Fruit fly (Drosophila melanogaster) Kc167 (cell line): ENCODE measurements around the gene RpS12.

Source experiments
- Myc ChIP-seq: fragments of >200 bp; optimal IDR thresholded peaks from 2 replicates; lab custom pipeline; 2017; ENCODE audit warnings: missing external identifiers
- Sin3A ChIP-seq: fragments of >200 bp; optimal IDR thresholded peaks from 2 replicates; lab custom pipeline; 2018; ENCODE audit warnings: missing external identifiers
- h ChIP-seq: fragments of >200 bp; optimal IDR thresholded peaks from 3 replicates; lab custom pipeline; 2018; ENCODE audit warnings: missing external identifiers
- insv ChIP-seq: fragments of >200 bp; optimal IDR thresholded peaks from 3 replicates; lab custom pipeline; 2018; ENCODE audit warnings: missing external identifiers
- psq ChIP-seq: fragments of >200 bp; optimal IDR thresholded peaks from 2 replicates; lab custom pipeline; 2017; ENCODE audit warnings: missing external identifiers
- ttk ChIP-seq: sonication (Bioruptor generic); optimal IDR thresholded peaks from 2 replicates; lab custom pipeline; 2017; ENCODE audit warnings: missing external identifiers

The RpS12 gene

DNA sequence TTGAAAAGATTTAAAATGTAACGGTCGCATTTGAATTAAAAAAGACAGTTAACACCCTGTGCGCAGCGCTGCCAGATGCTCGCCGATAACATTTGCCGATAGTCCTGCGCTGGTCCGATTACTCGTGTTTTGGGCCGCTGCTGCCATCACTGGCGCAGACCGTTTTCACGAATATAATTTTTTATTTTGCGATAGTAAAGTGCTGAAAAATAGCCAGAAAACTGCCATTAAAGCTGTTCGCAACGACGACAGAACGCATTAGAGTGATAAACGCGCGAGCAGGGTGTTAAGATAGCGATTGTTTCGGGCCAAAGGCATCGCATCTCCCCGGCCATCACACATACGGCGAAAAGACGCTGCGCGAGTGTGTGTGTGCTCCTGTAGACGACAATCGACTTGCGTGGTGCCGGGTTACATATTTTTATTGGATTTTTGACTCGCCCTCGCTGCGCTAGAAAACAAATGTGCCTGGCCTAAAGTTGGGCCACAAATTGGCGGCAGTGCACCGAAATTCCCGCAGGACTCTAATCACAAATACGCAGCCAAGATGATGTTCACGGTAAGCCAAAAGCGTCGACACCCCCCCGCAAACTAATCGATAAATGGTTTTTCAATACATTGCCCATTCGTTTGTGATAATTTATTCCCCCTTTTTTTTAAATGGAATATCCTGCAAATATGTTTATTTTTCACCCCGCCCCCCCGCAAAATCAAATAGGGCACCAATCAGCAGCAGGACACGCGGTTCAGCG is 13.7 kb downstream of the RpS12 start, which contains the start of gene Srrm1:
Srrm1 (plus strand) TSS at position 116 of the 752 bp plus-strand sequence.
- no peak for TF ChIP-seq Sin3A
- TF ChIP-seq psq (lab: Kevin White, UChicago): no peak
- no peak for TF ChIP-seq Myc (lab: Kevin White, UChicago)
- no peak for TF ChIP-seq ttk (lab: Kevin White, UChicago)
- no peak for TF ChIP-seq h (lab: Kevin White, UChicago)
- no peak for TF ChIP-seq insv (lab: Kevin White, UChicago)

DNA sequence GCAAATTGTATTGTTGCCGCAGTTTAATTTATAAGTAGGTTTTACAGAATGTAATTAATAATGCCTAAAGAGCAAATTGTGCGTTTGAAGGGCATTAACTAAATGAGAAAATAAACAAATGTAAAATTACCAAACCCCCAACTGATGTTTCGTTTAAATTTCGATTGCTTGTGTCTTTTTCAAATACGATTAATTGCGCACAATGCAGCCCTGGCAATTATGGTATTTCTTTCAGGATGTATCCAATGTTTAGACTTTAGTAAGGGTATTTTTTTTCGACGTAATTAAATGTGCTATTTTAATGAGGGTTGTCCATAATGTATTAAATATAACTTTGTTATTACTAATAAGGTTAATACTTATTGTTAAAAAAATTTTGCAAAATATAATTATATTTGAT is 17.7 kb downstream of the RpS12 start:
- no peak for TF ChIP-seq Myc (lab: Kevin White, UChicago)
- no peak for TF ChIP-seq h (lab: Kevin White, UChicago)
- no peak for TF ChIP-seq psq (lab: Kevin White, UChicago)
- no peak for TF ChIP-seq ttk (lab: Kevin White, UChicago)
- TF ChIP-seq Sin3A: no peak
- TF ChIP-seq insv (lab: Kevin White, UChicago): no peak

DNA sequence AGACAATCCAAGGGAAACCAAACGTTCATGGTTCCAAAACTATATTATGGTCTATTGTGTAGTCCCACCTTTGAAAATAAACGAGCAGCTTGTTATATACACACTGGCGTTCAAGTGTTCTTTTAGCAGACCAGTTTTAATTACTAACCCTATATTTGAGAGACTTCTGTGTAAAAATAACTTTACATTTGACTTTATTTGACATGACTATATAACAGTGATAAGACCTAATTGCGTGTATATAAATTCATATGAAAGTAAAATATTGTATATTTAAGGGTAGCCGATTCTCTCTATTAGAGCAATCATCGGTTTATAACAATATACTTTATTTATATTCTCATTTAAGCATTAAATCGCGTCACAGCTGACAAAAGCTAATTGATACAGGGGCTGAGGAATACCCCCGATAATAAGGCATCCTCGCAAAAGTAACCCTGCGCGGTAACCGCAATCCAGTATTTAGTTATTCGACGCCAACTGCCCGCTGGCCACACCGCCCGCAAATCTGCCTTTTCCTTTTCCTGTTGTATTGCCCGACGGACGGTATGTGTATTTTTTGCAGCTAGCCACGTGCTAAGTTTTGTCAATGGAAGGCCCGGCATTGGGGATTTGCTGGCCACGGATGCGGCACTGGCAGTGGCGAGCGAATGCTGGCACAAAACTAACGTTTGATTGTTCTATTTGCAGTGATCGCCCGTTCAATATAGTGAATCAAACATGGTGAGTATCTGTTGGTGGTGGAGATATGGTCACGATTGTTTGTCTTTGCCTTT is 18.3 kb downstream of the RpS12 start, which contains the start of gene RpS4:
RpS4 (plus strand) TSS at position 465 of the 776 bp plus-strand sequence.
- TF ChIP-seq psq (lab: Kevin White, UChicago) (no peak), h (lab: Kevin White, UChicago) (no peak), insv (lab: Kevin White, UChicago) (no peak), Sin3A (no peak), Myc (lab: Kevin White, UChicago) (no peak), ttk (lab: Kevin White, UChicago) (no peak)

DNA sequence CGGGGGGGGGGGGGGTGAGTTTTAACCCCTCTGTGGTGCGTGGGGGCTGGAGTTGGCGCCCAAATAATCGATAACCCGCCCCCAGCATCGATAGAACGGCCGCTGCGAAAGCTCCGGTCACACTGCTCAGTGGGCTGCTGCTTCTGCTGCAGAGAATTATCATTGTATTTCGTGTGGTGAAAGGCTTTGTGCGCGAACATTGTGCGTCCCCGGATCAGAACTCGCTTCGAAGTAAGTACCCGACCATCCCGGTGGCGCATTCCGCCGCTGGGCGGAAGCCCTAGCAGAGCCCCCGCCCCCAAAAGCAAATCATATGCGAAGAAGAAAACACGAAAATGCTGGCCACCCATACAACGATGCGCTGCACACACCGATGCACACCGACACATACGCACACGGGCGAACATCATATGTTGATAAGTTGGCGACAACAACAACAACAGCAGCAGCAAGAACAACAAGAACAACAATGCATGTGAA is 21.2 kb downstream of the RpS12 start, which contains the start of gene Syx13:
Syx13 (plus strand) TSS at position 100 of the 480 bp plus-strand sequence.
- no peak for TF ChIP-seq Sin3A
- TF ChIP-seq psq (lab: Kevin White, UChicago): no peak

DNA sequence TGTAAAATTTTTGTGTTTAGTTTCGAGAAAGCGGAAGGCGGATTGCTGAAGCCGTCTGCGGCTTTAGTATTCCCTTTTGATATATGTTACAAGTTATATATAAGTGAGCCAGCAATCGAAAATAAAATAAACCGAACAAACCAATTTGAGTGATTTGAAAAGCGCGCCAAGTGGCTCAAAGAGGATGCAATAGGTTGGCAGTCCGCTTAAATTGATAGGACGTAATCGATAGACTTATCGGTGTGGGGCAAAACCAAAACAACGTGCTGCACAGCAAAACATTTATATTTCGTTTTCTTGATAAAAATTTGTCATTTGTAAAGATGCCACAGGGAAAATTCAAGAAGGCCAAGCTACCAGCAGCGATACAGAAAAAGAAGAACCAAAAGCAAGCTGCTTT is 23.6 kb downstream of the RpS12 start, which contains the start of gene CG11279:
CG11279 (plus strand) TSS at position 220 of the 400 bp plus-strand sequence.
- no peak for TF ChIP-seq insv (lab: Kevin White, UChicago)
- no peak for TF ChIP-seq Myc (lab: Kevin White, UChicago)
- TF ChIP-seq h (lab: Kevin White, UChicago): no peak
- no peak for TF ChIP-seq Sin3A
- TF ChIP-seq ttk (lab: Kevin White, UChicago): no peak
- TF ChIP-seq psq (lab: Kevin White, UChicago): no peak

DNA sequence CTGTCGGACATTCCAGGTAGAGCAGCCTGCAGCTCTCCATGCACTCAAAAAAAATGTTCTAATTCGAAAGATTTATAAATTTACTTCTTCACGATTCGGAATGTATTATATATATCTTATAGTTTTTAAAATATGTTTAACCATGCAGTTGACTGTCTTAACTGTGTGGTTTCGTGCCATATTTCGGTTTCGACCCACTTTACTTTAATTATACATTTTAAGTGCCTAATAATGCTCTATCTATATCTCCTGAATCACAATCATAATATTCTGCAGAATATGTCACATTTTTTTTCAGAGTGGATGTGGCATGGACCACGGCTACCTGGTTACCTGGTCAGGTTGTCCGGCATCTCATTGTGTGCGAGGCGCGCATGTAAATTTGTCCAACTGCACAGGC is 26.5 kb downstream of the RpS12 start:
- TF ChIP-seq psq (lab: Kevin White, UChicago): no peak
- TF ChIP-seq h (lab: Kevin White, UChicago): no peak
- no peak for TF ChIP-seq insv (lab: Kevin White, UChicago)
- TF ChIP-seq Sin3A: no peak
- TF ChIP-seq Myc (lab: Kevin White, UChicago): no peak
- no peak for TF ChIP-seq ttk (lab: Kevin White, UChicago)

- TF ChIP-seq Sin3A (no peak), h (lab: Kevin White, UChicago) (no peak), ttk (lab: Kevin White, UChicago) (no peak), psq (lab: Kevin White, UChicago) (no peak), Myc (lab: Kevin White, UChicago) (no peak), insv (lab: Kevin White, UChicago) (no peak)
Measured at dm6 chr3L:13050675-13051202, 27.6 kb downstream of the RpS12 start.

- TF ChIP-seq h (lab: Kevin White, UChicago) (no peak), Myc (lab: Kevin White, UChicago) (no peak), ttk (lab: Kevin White, UChicago) (no peak), psq (lab: Kevin White, UChicago) (no peak), Sin3A (no peak), insv (lab: Kevin White, UChicago) (no peak)
Measured at dm6 chr3L:13058429-13058828, 35.3 kb downstream of the RpS12 start.

dm6 chr3L:13061322-13061809 is 38.2 kb downstream of the RpS12 start, which contains the start of the genes CG14115 and CG34428:
Gene CG14115, minus strand, starts transcription at chr3L:13061422.
Gene CG34428, plus strand, starts transcription at chr3L:13061759.
- TF ChIP-seq insv (lab: Kevin White, UChicago) (no peak), Sin3A (no peak), Myc (lab: Kevin White, UChicago) (no peak), psq (lab: Kevin White, UChicago) (no peak), ttk (lab: Kevin White, UChicago) (no peak), h (lab: Kevin White, UChicago) (no peak)

- no peak for TF ChIP-seq h (lab: Kevin White, UChicago)
- no peak for TF ChIP-seq insv (lab: Kevin White, UChicago)
- TF ChIP-seq ttk (lab: Kevin White, UChicago): no peak
- TF ChIP-seq psq (lab: Kevin White, UChicago): no peak
Measured at dm6 chr3L:13062746-13063145, 39.6 kb downstream of the RpS12 start, which contains the start of gene CG34429. Gene CG34429, plus strand, starts transcription at chr3L:13063046.

DNA sequence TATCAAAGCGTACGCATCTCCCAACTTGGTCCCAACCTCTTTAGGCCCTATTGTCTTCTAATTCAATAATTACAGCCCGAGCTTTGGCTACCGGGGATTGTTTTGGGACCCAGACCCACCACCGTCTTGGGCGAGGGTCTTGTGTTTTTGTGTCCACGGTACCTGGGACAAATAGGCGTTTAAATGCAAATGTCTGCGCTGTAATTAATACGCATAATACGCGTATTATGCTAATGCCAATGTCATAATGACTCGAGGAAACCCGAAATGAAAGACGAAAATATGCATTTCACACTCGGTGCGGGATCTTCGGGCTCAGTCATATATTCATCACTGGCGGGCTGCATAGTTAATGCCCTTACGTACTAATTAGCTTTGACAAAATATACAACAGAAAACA is 41.2 kb downstream of the RpS12 start:
- no peak for TF ChIP-seq Myc (lab: Kevin White, UChicago)
- no peak for TF ChIP-seq h (lab: Kevin White, UChicago)
- no peak for TF ChIP-seq insv (lab: Kevin White, UChicago)
- TF ChIP-seq Sin3A: no peak
- TF ChIP-seq ttk (lab: Kevin White, UChicago): no peak
- no peak for TF ChIP-seq psq (lab: Kevin White, UChicago)
